Worm (Caenorhabditis elegans) whole organism, early embryonic: ENCODE results near the gene C43D7.4.

Experiments
- B0310.2 ChIP-seq: sonication (generic microtip); optimal IDR thresholded peaks from 2 replicates; lab custom pipeline; 2016; ENCODE audit warnings: mild to moderate bottlenecking, missing genetic modification characterization, missing compliant biosample characterization
- F13C5.2 ChIP-seq: sonication (generic microtip); optimal IDR thresholded peaks from 2 replicates; lab custom pipeline; 2017; ENCODE audit warnings: mild to moderate bottlenecking, missing genetic modification characterization, inconsistent platforms, missing compliant biosample characterization
- aly-1 ChIP-seq: sonication (generic microtip); optimal IDR thresholded peaks from 2 replicates; lab custom pipeline; 2016; ENCODE audit warnings: missing genetic modification characterization, missing compliant biosample characterization
- ama-1 ChIP-seq: fragments of 150-350 bp; optimal IDR thresholded peaks from 2 replicates; lab custom pipeline; 2014
- ceh-13 ChIP-seq: fragments of 200-800 bp; sonication (Bioruptor generic); optimal IDR thresholded peaks from 2 replicates; lab custom pipeline; 2018; ENCODE audit warnings: mild to moderate bottlenecking, missing genetic modification characterization, missing compliant biosample characterization
- ceh-36 ChIP-seq: sonication (generic microtip); optimal IDR thresholded peaks from 2 replicates; lab custom pipeline; 2016; ENCODE audit warnings: missing genetic modification characterization, inconsistent platforms, missing compliant biosample characterization
- ets-7 ChIP-seq: sonication (generic microtip); optimal IDR thresholded peaks from 2 replicates; lab custom pipeline; 2016; ENCODE audit warnings: missing genotype, missing genetic modification characterization, missing compliant biosample characterization
- flt-1 ChIP-seq: fragments of 200-800 bp; sonication (Bioruptor generic); IDR thresholded peaks from 2 replicates; pipeline ENCODE4 v1.3.6; 2022; ENCODE audit warnings: missing genetic modification characterization, missing compliant biosample characterization
- hmbx-1 ChIP-seq: sonication (generic microtip); optimal IDR thresholded peaks from 2 replicates; lab custom pipeline; 2016; ENCODE audit warnings: mild to moderate bottlenecking, missing genetic modification characterization, missing compliant biosample characterization
- hmg-4 ChIP-seq: fragments of 200-800 bp; sonication (Bioruptor generic); optimal IDR thresholded peaks from 2 replicates; lab custom pipeline; 2018; ENCODE audit warnings: mild to moderate bottlenecking, missing genetic modification characterization, missing compliant biosample characterization
- hnd-1 ChIP-seq: sonication (generic microtip); optimal IDR thresholded peaks from 2 replicates; lab custom pipeline; 2016; ENCODE audit warnings: missing genetic modification characterization, missing compliant biosample characterization
- pes-1 ChIP-seq: fragments of 200-800 bp; sonication (Bioruptor generic); IDR thresholded peaks from 2 replicates; pipeline ENCODE4 v1.3.6; 2022; ENCODE audit warnings: missing genetic modification reagents, missing genetic modification characterization, missing compliant biosample characterization
- scrt-1 ChIP-seq: fragments of 200-800 bp; sonication (Bioruptor generic); IDR thresholded peaks from 2 replicates; pipeline ENCODE4 v1.3.6; 2022; ENCODE audit warnings: missing genetic modification characterization, missing compliant biosample characterization
- sea-1 ChIP-seq: fragments of 200-800 bp; sonication (Bioruptor generic); conservative IDR thresholded peaks from 2 replicates; pipeline ENCODE4 v1.3.6; 2022; ENCODE audit warnings: missing genetic modification characterization, missing compliant biosample characterization
- tbx-11 ChIP-seq: fragments of 200-800 bp; sonication (Bioruptor generic); IDR thresholded peaks from 2 replicates; pipeline ENCODE4 v1.3.6; 2022; ENCODE audit warnings: missing genetic modification characterization, missing compliant biosample characterization
- tbx-37 ChIP-seq: fragments of 200-800 bp; sonication (Bioruptor generic); conservative IDR thresholded peaks from 2 replicates; pipeline ENCODE4 v1.3.6; 2022; ENCODE audit warnings: missing genetic modification reagents, missing genetic modification characterization, missing compliant biosample characterization
- tra-4 ChIP-seq: sonication (generic microtip); optimal IDR thresholded peaks from 2 replicates; lab custom pipeline; 2017; ENCODE audit warnings: missing genetic modification characterization, missing compliant biosample characterization

The C43D7.4 gene

ce11 chrV:19322387-19322786, at the start of gene C43D7.4:
TSS of gene C43D7.4 (minus strand) at chrV:19322487.
- no peak for TF ChIP-seq aly-1 (tag; lab: Kevin White, UChicago)
- no peak for TF ChIP-seq F13C5.2 (tag; lab: Kevin White, UChicago)
- TF ChIP-seq tra-4: no peak
- TF ChIP-seq ceh-13: no peak
- no peak for TF ChIP-seq pes-1 (GFP tag; lab: Robert Waterston, UW)
- no peak for TF ChIP-seq scrt-1
- no peak for TF ChIP-seq tbx-11 (GFP tag; lab: Robert Waterston, UW)
- no peak for TF ChIP-seq sea-1 (GFP tag; lab: Robert Waterston, UW)
- TF ChIP-seq flt-1 (GFP tag; lab: Robert Waterston, UW): no peak
- TF ChIP-seq ets-7: no peak

ce11 chrV:19371777-19372176, 49.5 kb upstream of the C43D7.4 start:
- TF ChIP-seq tbx-37: 0 out of 2 replicates have a peak, but pooled peaks have one; percentile 6
- no peak for TF ChIP-seq tbx-11 (GFP tag; lab: Robert Waterston, UW)

DNA sequence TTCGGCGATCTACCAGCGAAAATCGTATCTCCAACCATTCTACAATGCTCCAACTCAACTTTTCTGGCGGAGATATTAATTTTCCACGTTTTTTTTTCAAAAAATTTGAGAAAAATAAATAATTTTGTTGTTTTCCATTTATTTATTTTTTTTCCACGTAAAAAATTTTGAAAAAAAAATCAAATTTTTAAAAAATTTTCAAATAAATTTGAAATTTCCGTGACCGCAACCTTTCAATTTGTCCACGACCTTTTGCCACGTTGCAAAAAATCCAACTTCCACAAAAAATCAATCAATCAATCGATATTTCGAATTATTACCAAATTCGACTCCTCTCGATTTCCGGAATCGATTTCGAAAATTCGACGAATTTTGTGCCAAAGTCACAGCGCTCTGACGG, 49.0 kb upstream of the C43D7.4 start, which contains the start of gene Y43F8A.2:
Gene Y43F8A.2 (plus strand): TSS at position 301 of the 400 bp plus-strand sequence.
- TF ChIP-seq ets-7 (no peak), tbx-11 (GFP tag; lab: Robert Waterston, UW) (no peak), hmbx-1 (tag; lab: Kevin White, UChicago) (no peak), ceh-13 (no peak), F13C5.2 (tag; lab: Kevin White, UChicago) (no peak), aly-1 (tag; lab: Kevin White, UChicago) (no peak), tbx-37 (no peak), ceh-36 (no peak), flt-1 (GFP tag; lab: Robert Waterston, UW) (no peak), tra-4 (no peak), ama-1 (lab: Kevin White, UChicago) (no peak), hnd-1 (tag; lab: Kevin White, UChicago) (no peak), scrt-1 (no peak), hmg-4 (GFP tag; lab: Kevin White, UChicago) (no peak), sea-1 (GFP tag; lab: Robert Waterston, UW) (no peak), B0310.2 (tag; lab: Kevin White, UChicago) (no peak), pes-1 (GFP tag; lab: Robert Waterston, UW) (no peak)

DNA sequence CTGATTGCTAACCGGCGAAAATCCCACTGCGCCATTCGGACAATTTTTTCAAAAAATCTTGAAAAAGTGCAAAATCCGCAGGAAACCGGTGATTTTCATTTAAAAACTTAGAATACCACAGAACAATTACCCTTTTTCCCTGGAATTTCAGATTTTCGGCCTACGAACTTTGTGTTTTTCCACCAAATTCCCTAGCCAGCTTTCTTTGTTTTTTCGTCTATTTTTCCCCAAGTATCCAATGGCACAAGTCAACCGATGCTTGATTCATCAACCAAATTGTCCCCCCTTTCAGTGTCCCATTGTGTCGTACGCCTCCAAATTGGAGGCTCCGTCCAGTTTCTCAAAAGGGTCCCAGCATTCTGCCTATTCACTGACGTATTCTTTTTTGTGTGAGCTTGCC, 47.9 kb upstream of the C43D7.4 start, which contains the start of gene Y43F8A.1:
Gene Y43F8A.1 (plus strand): TSS at position 301 of the 400 bp plus-strand sequence.
- no peak for TF ChIP-seq F13C5.2 (tag; lab: Kevin White, UChicago)

DNA sequence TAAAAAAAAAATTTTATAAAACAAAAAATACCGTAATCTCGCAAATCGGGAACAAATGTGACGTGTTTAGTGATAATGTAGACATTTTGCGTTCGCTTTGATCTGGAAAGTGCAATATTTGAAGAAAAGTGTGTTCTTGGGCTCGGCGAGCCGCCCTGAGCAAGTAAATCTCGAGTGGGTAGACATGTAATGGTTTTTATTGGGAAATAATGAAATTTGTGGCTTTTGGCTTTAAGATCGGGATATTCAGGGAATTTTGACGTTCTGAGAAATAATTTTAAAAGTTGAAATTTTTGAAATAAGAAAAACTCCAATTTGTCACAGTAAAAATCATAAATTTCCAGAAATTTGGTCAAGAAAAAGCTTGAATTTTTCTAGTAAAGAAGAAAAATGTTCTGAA, 40.3 kb upstream of the C43D7.4 start, which contains the start of gene C14B4.2:
Gene C14B4.2 (minus strand): TSS at position 101 of the 400 bp plus-strand sequence.
- TF ChIP-seq pes-1 (GFP tag; lab: Robert Waterston, UW) (no peak), B0310.2 (tag; lab: Kevin White, UChicago) (no peak), scrt-1 (no peak), F13C5.2 (tag; lab: Kevin White, UChicago) (no peak), tbx-11 (GFP tag; lab: Robert Waterston, UW) (no peak), hnd-1 (tag; lab: Kevin White, UChicago) (no peak), tra-4 (no peak), ceh-36 (no peak), hmg-4 (GFP tag; lab: Kevin White, UChicago) (no peak), ama-1 (lab: Kevin White, UChicago) (no peak), ceh-13 (no peak), ets-7 (no peak), flt-1 (GFP tag; lab: Robert Waterston, UW) (no peak), aly-1 (tag; lab: Kevin White, UChicago) (no peak)

- TF ChIP-seq F13C5.2 (tag; lab: Kevin White, UChicago) (no peak), flt-1 (GFP tag; lab: Robert Waterston, UW) (no peak), hmg-4 (GFP tag; lab: Kevin White, UChicago) (no peak), B0310.2 (tag; lab: Kevin White, UChicago) (no peak), ceh-36 (no peak), tbx-11 (GFP tag; lab: Robert Waterston, UW) (no peak), aly-1 (tag; lab: Kevin White, UChicago) (no peak), ceh-13 (no peak), tra-4 (no peak), sea-1 (GFP tag; lab: Robert Waterston, UW) (no peak), hnd-1 (tag; lab: Kevin White, UChicago) (no peak), ama-1 (lab: Kevin White, UChicago) (no peak), pes-1 (GFP tag; lab: Robert Waterston, UW) (no peak), ets-7 (no peak), tbx-37 (no peak), scrt-1 (no peak), hmbx-1 (tag; lab: Kevin White, UChicago) (no peak)
Observed at ce11 chrV:19358039-19358438, 35.8 kb upstream of the C43D7.4 start.

DNA sequence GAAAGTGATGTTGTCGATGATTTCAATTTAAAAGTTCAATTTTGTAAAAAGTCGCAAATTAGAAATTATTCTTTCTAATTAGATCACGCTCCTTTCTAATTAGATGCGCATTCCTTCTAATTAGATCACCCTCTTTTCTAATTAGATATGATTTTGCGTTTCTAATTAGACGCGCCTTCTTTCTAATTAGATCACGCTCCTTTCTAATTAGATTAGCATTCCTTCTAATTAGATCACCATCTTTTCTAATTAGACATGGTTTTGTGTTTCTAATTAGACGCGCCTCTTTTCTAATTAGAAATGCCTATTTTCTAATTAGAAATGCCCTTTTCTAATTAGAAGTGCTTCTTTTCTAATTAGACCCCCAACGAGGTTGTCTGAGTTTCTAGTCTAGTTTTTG, 34.4 kb upstream of the C43D7.4 start:
- no peak for TF ChIP-seq ceh-13
- TF ChIP-seq tbx-11 (GFP tag; lab: Robert Waterston, UW): no peak
- TF ChIP-seq tbx-37: no peak
- TF ChIP-seq sea-1 (GFP tag; lab: Robert Waterston, UW): no peak

- TF ChIP-seq hmbx-1 (tag; lab: Kevin White, UChicago) (no peak), scrt-1 (no peak), tbx-37 (no peak), tbx-11 (GFP tag; lab: Robert Waterston, UW) (no peak), ets-7 (no peak), flt-1 (GFP tag; lab: Robert Waterston, UW) (no peak), B0310.2 (tag; lab: Kevin White, UChicago) (no peak), ceh-36 (no peak), sea-1 (GFP tag; lab: Robert Waterston, UW) (no peak), F13C5.2 (tag; lab: Kevin White, UChicago) (no peak), ama-1 (lab: Kevin White, UChicago) (no peak), pes-1 (GFP tag; lab: Robert Waterston, UW) (no peak), tra-4 (no peak), aly-1 (tag; lab: Kevin White, UChicago) (no peak), ceh-13 (no peak), hmg-4 (GFP tag; lab: Kevin White, UChicago) (no peak)
Observed at ce11 chrV:19355219-19355618, 32.9 kb upstream of the C43D7.4 start.
